Fruit fly (Drosophila melanogaster) whole organism: ENCODE data around the gene kud.

Experiments used
- CG8478 ChIP-seq: fragments of >200 bp; optimal IDR thresholded peaks from 2 replicates; lab custom pipeline; 2018; ENCODE audit warnings: inconsistent platforms
- Dll ChIP-seq: fragments of >200 bp; optimal IDR thresholded peaks from 2 replicates; lab custom pipeline; 2017
- EcR ChIP-seq, 2 experiments: fragments of >200 bp; optimal IDR thresholded peaks; 2 replicates each; lab custom pipeline; 2017; ENCODE audit warnings: missing biosample characterization in 2 of 2, missing genetic modification characterization in 2 of 2, missing genetic modification reagents in 2 of 2
- pan ChIP-seq: fragments of >200 bp; optimal IDR thresholded peaks from 2 replicates; lab custom pipeline; 2017
- psq ChIP-seq: fragments of >200 bp; optimal IDR thresholded peaks from 2 replicates; lab custom pipeline; 2017
- usp ChIP-seq: fragments of >200 bp; optimal IDR thresholded peaks from 2 replicates; lab custom pipeline; 2017; ENCODE audit warnings: missing biosample characterization, missing genetic modification characterization, mixed read lengths

Gene kud

dm6 chr3L:16842087-16842567, 2.7 kb downstream of the kud start, which contains the start of gene TSG101:
TSG101 (plus strand) TSS chr3L:16842294.
- TF ChIP-seq pan (lab: Kevin White, UChicago) (no peak), CG8478 (lab: Kevin White, UChicago) (no peak), usp (GFP tag; lab: Kevin White, UChicago) (no peak), EcR (GFP tag; optimal IDR thresholded peaks at IDR 0.05; lab: Kevin White, UChicago) (no peak), psq (no peak), Dll (lab: Kevin White, UChicago) (no peak)

dm6 chr3L:16840540-16840939, 4.3 kb downstream of the kud start:
- TF ChIP-seq CG8478 (lab: Kevin White, UChicago) = no peak
- no peak for TF ChIP-seq psq
- TF ChIP-seq usp (GFP tag; lab: Kevin White, UChicago) = no peak
- TF ChIP-seq pan (lab: Kevin White, UChicago) = no peak
- TF ChIP-seq EcR (GFP tag; optimal IDR thresholded peaks at IDR 0.05; lab: Kevin White, UChicago) = no peak
- no peak for TF ChIP-seq Dll (lab: Kevin White, UChicago)

dm6 chr3L:16836732-16837131, 8.1 kb downstream of the kud start:
- no peak for TF ChIP-seq CG8478 (lab: Kevin White, UChicago)

DNA sequence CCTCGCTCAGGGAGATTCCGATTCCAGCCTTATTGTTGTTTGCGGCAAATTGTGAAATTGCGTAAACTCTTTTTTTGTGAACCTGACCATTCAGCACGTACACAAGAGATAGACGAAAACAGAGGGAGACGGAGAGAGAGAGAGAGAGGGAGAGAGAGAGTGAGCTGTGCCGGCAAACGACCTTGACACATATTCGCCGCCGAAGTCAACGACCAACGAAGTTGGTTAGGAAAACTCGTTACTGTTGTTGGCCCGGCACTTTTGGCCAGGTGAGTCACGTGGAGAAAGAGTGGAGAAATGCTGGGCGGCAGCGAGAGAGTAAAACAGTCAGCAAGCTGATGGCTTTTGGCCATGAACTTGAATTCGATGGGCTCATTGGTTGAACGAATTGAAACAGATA, 14.8 kb downstream of the kud start:
- TF ChIP-seq pan (lab: Kevin White, UChicago) (no peak), usp (GFP tag; lab: Kevin White, UChicago) (no peak), EcR (GFP tag; optimal IDR thresholded peaks at IDR 0.05; lab: Kevin White, UChicago) (peak in 1 of 2 experiments; percentile 29), psq (no peak), Dll (lab: Kevin White, UChicago) (no peak), CG8478 (lab: Kevin White, UChicago) (no peak)

- no peak for TF ChIP-seq CG8478 (lab: Kevin White, UChicago)
- TF ChIP-seq psq = no peak
- no peak for TF ChIP-seq EcR (GFP tag; optimal IDR thresholded peaks at IDR 0.05; lab: Kevin White, UChicago)
- no peak for TF ChIP-seq usp (GFP tag; lab: Kevin White, UChicago)
- no peak for TF ChIP-seq pan (lab: Kevin White, UChicago)
- no peak for TF ChIP-seq Dll (lab: Kevin White, UChicago)
These were observed 15.8 kb downstream of the kud start, which contains the start of gene CG13024 for dm6 chr3L:16828967-16829366. CG13024 (minus strand) TSS chr3L:16829074.

- no peak for TF ChIP-seq pan (lab: Kevin White, UChicago)
- no peak for TF ChIP-seq psq
- no peak for TF ChIP-seq Dll (lab: Kevin White, UChicago)
These were observed 19.6 kb downstream of the kud start for dm6 chr3L:16825195-16825594.

DNA sequence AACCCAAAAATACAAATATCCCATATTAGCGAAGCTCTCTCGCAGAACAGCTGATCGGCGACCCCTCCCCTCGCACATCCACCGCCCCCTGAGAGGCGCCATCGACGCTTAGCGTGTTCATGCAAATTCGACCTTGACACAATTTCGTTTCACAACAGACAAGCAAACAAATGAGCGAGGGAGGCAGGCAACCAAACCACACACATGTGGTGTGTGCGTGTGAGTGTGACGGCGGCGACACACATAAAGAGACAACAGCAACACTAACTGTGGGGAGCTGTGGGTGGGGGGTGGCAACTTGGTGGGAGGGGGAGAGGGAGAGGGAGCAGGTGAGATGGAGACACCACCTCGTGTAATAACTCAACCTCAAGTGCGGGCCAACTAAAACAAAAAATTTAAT, 20.1 kb downstream of the kud start:
- TF ChIP-seq CG8478 (lab: Kevin White, UChicago) (no peak), EcR (GFP tag; optimal IDR thresholded peaks at IDR 0.05; lab: Kevin White, UChicago) (no peak), pan (lab: Kevin White, UChicago) (no peak), Dll (lab: Kevin White, UChicago) (no peak), usp (GFP tag; lab: Kevin White, UChicago) (no peak), psq (no peak)

- TF ChIP-seq usp (GFP tag; lab: Kevin White, UChicago) (no peak), Dll (lab: Kevin White, UChicago) (no peak)
These were observed 26.7 kb downstream of the kud start for dm6 chr3L:16818063-16818462.

- TF ChIP-seq usp (GFP tag; lab: Kevin White, UChicago) (no peak), Dll (lab: Kevin White, UChicago) (no peak), EcR (GFP tag; optimal IDR thresholded peaks at IDR 0.05; lab: Kevin White, UChicago) (no peak), psq (no peak), CG8478 (lab: Kevin White, UChicago) (no peak), pan (lab: Kevin White, UChicago) (no peak)
These were observed 30.8 kb downstream of the kud start for dm6 chr3L:16813984-16814383.

DNA sequence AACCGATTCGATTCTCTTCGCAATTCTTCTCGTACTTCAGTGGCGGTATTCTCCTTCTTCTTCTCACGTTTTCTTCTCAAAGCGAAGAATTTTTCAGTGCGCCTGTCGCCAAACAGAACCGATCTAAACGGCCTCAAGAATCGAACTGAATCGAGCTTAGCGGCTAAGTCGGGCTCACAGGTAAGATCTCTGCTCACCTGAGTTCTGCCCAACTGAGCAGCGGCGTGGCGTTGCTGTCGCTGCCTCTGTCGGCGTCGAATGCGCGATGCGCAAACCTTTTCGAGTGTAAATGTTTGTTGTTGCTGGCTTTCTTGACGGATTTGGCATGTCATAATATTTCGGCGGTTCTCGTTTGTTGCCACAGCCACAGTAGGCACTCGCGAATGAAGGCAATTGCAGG, 32.9 kb downstream of the kud start:
- TF ChIP-seq EcR (GFP tag; optimal IDR thresholded peaks at IDR 0.05; lab: Kevin White, UChicago) = no peak
- TF ChIP-seq pan (lab: Kevin White, UChicago) = no peak
- no peak for TF ChIP-seq psq
- no peak for TF ChIP-seq Dll (lab: Kevin White, UChicago)
- no peak for TF ChIP-seq usp (GFP tag; lab: Kevin White, UChicago)
- no peak for TF ChIP-seq CG8478 (lab: Kevin White, UChicago)

- TF ChIP-seq usp (GFP tag; lab: Kevin White, UChicago) = no peak
- no peak for TF ChIP-seq pan (lab: Kevin White, UChicago)
- no peak for TF ChIP-seq Dll (lab: Kevin White, UChicago)
- TF ChIP-seq CG8478 (lab: Kevin White, UChicago) = no peak
- no peak for TF ChIP-seq EcR (GFP tag; optimal IDR thresholded peaks at IDR 0.05; lab: Kevin White, UChicago)
- TF ChIP-seq psq = no peak
These were observed 34.3 kb downstream of the kud start for dm6 chr3L:16810512-16810911.

DNA sequence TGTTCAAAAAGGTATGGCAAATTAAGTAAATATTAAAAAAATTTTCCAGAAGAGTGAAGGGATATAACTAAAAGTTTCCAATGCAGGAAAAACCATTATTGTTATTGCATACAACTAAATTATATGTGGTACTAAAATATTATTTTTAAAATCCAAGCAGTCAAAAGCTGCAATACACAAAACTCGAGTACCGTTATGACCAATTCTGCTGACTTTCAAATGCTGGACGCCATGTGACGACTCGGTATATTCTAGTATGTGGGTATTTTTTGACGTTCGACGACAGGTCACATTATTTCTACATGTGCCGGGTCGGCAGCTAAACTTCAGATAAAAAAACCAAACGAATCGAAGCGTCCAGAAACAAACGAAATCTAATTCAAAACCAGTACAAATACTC, 36.7 kb downstream of the kud start:
- TF ChIP-seq usp (GFP tag; lab: Kevin White, UChicago) = no peak
- no peak for TF ChIP-seq Dll (lab: Kevin White, UChicago)
- no peak for TF ChIP-seq pan (lab: Kevin White, UChicago)
- TF ChIP-seq CG8478 (lab: Kevin White, UChicago) = no peak
- no peak for TF ChIP-seq psq
- TF ChIP-seq EcR (GFP tag; optimal IDR thresholded peaks at IDR 0.05; lab: Kevin White, UChicago) = no peak

dm6 chr3L:16807558-16807957, 37.2 kb downstream of the kud start, which contains the start of gene CG9674:
CG9674 (minus strand) TSS chr3L:16807731.
- no peak for TF ChIP-seq CG8478 (lab: Kevin White, UChicago)
- no peak for TF ChIP-seq EcR (GFP tag; optimal IDR thresholded peaks at IDR 0.05; lab: Kevin White, UChicago)
- no peak for TF ChIP-seq usp (GFP tag; lab: Kevin White, UChicago)
- no peak for TF ChIP-seq Dll (lab: Kevin White, UChicago)
- TF ChIP-seq psq = no peak
- no peak for TF ChIP-seq pan (lab: Kevin White, UChicago)
